Worm (Caenorhabditis elegans) whole organism, midembryonic: ENCODE measurements around the gene srbc-17.

ENCODE experiments used
- flt-1 ChIP-seq: fragments of 200-800 bp; sonication (Bioruptor generic); IDR thresholded peaks from 2 replicates; pipeline ENCODE4 v1.3.6; 2022; ENCODE audit warnings: missing genetic modification characterization, missing compliant biosample characterization
- klf-2 ChIP-seq: fragments of 200-800 bp; sonication (Bioruptor generic); conservative IDR thresholded peaks from 2 replicates; pipeline ENCODE4 v1.3.6; 2022; ENCODE audit warnings: missing genetic modification reagents, missing genetic modification characterization, missing compliant biosample characterization

DNA sequence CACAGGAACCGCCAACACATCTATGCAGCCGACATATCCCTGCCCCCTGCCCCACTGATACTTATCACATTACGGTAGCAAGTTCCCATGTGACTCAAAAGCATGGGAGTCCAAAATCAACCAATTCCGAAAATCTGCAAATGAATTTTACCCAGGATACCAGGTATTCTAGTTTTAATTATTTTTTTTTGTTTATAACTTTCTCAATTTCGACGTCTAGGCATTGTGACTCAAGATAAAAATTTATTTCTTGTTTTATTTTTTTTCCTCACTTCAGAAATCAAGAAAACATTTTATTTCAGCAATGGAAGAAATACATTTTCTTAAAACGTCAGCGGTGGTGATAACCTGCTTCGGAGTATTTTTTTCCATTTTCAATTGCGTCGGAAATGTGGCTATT is 26.1 kb upstream of the srbc-17 start, which contains the start of gene srbc-24:
- TF ChIP-seq klf-2 (GFP tag; lab: Robert Waterston, UW), result no peak
- TF ChIP-seq flt-1 (GFP tag; lab: Robert Waterston, UW), result no peak
